Fruit fly (Drosophila melanogaster): Measurements from ENCODE around the gene awd.

DNA sequence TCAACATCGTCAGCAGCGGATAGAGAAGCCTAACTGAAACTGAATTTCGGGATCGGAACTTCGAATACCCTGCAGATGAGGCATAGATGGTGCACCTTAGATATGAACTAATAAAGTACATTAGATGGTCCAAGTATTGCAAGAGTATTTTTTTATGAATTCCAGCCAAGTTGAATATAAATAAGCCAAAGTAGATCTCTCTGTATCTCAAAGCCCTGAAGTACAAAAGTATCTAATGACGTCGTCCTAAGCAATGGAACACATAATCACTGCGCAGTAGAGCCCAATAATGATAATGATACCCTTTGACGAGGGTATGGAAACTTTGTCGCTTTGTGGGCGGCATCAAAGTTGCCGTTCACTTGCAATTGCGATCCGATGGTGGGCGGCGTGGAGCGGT lies 36.1 kb downstream of the awd start:
- no peak for TF ChIP-seq CG9948 (tag; optimal IDR thresholded peaks at IDR 0.05)
- TF ChIP-seq CG8159 (tag; optimal IDR thresholded peaks at IDR 0.05) = no peak
- no peak for TF ChIP-seq Snoo (tag; optimal IDR thresholded peaks at IDR 0.05)

Data from whole organism, pupa.